Fruit fly (Drosophila melanogaster) whole organism, pupa: Measurements from ENCODE around the gene CG34309.

Experiments used
- CG10348 ChIP-seq: fragments of 200-800 bp; sonication (Bioruptor generic); IDR thresholded peaks from 2 replicates; pipeline ENCODE4 v1.3.6; 2022; ENCODE audit warnings: missing biosample characterization, missing genetic modification characterization
- CG4496 ChIP-seq: fragments of 200-800 bp; sonication (Bioruptor generic); IDR thresholded peaks from 3 replicates; pipeline ENCODE4 v1.3.6; 2022; ENCODE audit warnings: missing biosample characterization, missing genetic modification characterization
- CG8301 ChIP-seq: fragments of 200-800 bp; sonication (Bioruptor generic); optimal IDR thresholded peaks from 2 replicates; lab custom pipeline; 2018; ENCODE audit warnings: missing biosample characterization, mild to moderate bottlenecking, missing genetic modification characterization
- D1 ChIP-seq: fragments of 200-800 bp; sonication (Bioruptor generic); optimal IDR thresholded peaks from 2 replicates; lab custom pipeline; 2018; ENCODE audit warnings: missing biosample characterization, mild to moderate bottlenecking, missing genetic modification characterization, moderate library complexity
- fd96Ca ChIP-seq: fragments of 200-800 bp; sonication (Bioruptor generic); IDR thresholded peaks from 3 replicates; pipeline ENCODE4 v1.3.6; 2022; ENCODE audit warnings: missing biosample characterization, missing genetic modification characterization

- TF ChIP-seq D1 (tag; lab: Kevin White, UChicago) (no peak), CG8301 (tag; lab: Kevin White, UChicago) (no peak), fd96Ca (GFP tag; lab: Robert Waterston, UW) (no peak), CG4496 (GFP tag; lab: Robert Waterston, UW) (no peak), CG10348 (GFP tag; lab: Robert Waterston, UW) (no peak)
Measured at dm6 chr3R:13333031-13333430, 39.4 kb upstream of the CG34309 start.
